Fruit fly (Drosophila melanogaster) ovary, adult (tissue): ENCODE results near the gene regucalcin.

ENCODE experiments used
- CG17801 ChIP-seq: fragments of 200-800 bp; optimal IDR thresholded peaks from 2 replicates; lab custom pipeline; 2019; ENCODE audit warnings: missing biosample characterization, mild to moderate bottlenecking, missing genetic modification characterization, moderate library complexity; ENCODE audit not compliant: partially characterized antibody

Gene regucalcin

dm6 chrX:12012149-12013097 lies at the start of gene regucalcin, which contains the start of gene CG1492:
regucalcin (plus strand) TSS chrX:12012377.
CG1492 (minus strand) TSS chrX:12012211.
- no peak for TF ChIP-seq CG17801 (GFP tag; lab: Kevin White, UChicago)

dm6 chrX:11983838-11984237 lies 28.3 kb upstream of the regucalcin start:
- no peak for TF ChIP-seq CG17801 (GFP tag; lab: Kevin White, UChicago)

- TF ChIP-seq CG17801 (GFP tag; lab: Kevin White, UChicago), result no peak
Measured at dm6 chrX:11984987-11985386, 27.2 kb upstream of the regucalcin start, which contains the start of gene cac. cac (minus strand) TSS chrX:11985087.

- no peak for TF ChIP-seq CG17801 (GFP tag; lab: Kevin White, UChicago)
Measured at dm6 chrX:11987664-11988063, 24.5 kb upstream of the regucalcin start, which contains the start of gene gd. gd (minus strand) TSS chrX:11987764.

- TF ChIP-seq CG17801 (GFP tag; lab: Kevin White, UChicago), result no peak
Measured at dm6 chrX:11988912-11989311, 23.3 kb upstream of the regucalcin start, which contains the start of gene tsg. tsg (minus strand) TSS chrX:11988948.

- TF ChIP-seq CG17801 (GFP tag; lab: Kevin White, UChicago), result no peak
Measured at dm6 chrX:11992668-11993067, 19.5 kb upstream of the regucalcin start, which contains the start of gene CG18130. CG18130 (minus strand) TSS chrX:11992768.

- no peak for TF ChIP-seq CG17801 (GFP tag; lab: Kevin White, UChicago)
Measured at dm6 chrX:11993279-11993678, 18.9 kb upstream of the regucalcin start.

- no peak for TF ChIP-seq CG17801 (GFP tag; lab: Kevin White, UChicago)
Measured at dm6 chrX:11999974-12000618, 12.1 kb upstream of the regucalcin start.

- TF ChIP-seq CG17801 (GFP tag; lab: Kevin White, UChicago), result no peak
Measured at dm6 chrX:12001005-12001404, 11.2 kb upstream of the regucalcin start.

- TF ChIP-seq CG17801 (GFP tag; lab: Kevin White, UChicago), result no peak
Measured at dm6 chrX:12003437-12004394, 8.5 kb upstream of the regucalcin start, which contains the start of gene fw. fw (minus strand) TSS chrX:12003914.

dm6 chrX:12004395-12004768 lies 7.8 kb upstream of the regucalcin start:
- TF ChIP-seq CG17801 (GFP tag; lab: Kevin White, UChicago), result no peak

- TF ChIP-seq CG17801 (GFP tag; lab: Kevin White, UChicago), result peak; percentile 96
Measured at dm6 chrX:12006678-12007441, 5.3 kb upstream of the regucalcin start, which contains the start of gene CG1806. CG1806 (plus strand) TSS chrX:12007176.

- TF ChIP-seq CG17801 (GFP tag; lab: Kevin White, UChicago), result no peak
Measured at dm6 chrX:12007593-12007992, 4.6 kb upstream of the regucalcin start.
